Fruit fly (Drosophila melanogaster): ENCODE results near the gene His3.3B.

- TF ChIP-seq Hr4 (GFP tag; optimal IDR thresholded peaks at IDR 0.05) (peak; percentile 58), Gug (GFP tag; IDR thresholded peaks at IDR 0.05) (no peak), CG10631 (GFP tag; optimal IDR thresholded peaks at IDR 0.05) (no peak), dac (GFP tag; optimal IDR thresholded peaks at IDR 0.05) (no peak), esn (GFP tag; optimal IDR thresholded peaks at IDR 0.05) (no peak), CG8119 (GFP tag; IDR thresholded peaks at IDR 0.05) (no peak), Lpt (GFP tag; optimal IDR thresholded peaks at IDR 0.05) (no peak), Met (GFP tag; optimal IDR thresholded peaks at IDR 0.05) (peak; percentile 37)
Measured at dm6 chrX:9118961-9119633, 37.4 kb downstream of the His3.3B start.
